Fruit fly (Drosophila melanogaster) whole organism, wandering third instar larva: ENCODE results near the gene CG17751.

Experiments
- Abd-B ChIP-seq: fragments of >200 bp; optimal IDR thresholded peaks from 2 replicates; lab custom pipeline; 2017; ENCODE audit warnings: missing biosample characterization, missing genetic modification characterization
- CG9705 ChIP-seq: fragments of 200-800 bp; sonication (Bioruptor generic); optimal IDR thresholded peaks from 2 replicates; lab custom pipeline; 2018; ENCODE audit warnings: missing biosample characterization, mild to moderate bottlenecking, missing genetic modification characterization
- CrebA ChIP-seq: fragments of 200-800 bp; sonication (Bioruptor generic); optimal IDR thresholded peaks from 2 replicates; lab custom pipeline; 2016; ENCODE audit warnings: missing biosample characterization, mild to moderate bottlenecking, missing genetic modification characterization, borderline replicate concordance
- Dif ChIP-seq: fragments of 200-275, 200-300 bp; sonication (Bioruptor generic); optimal IDR thresholded peaks from 2 replicates; lab custom pipeline; 2018; ENCODE audit warnings: missing biosample characterization, missing genetic modification characterization; ENCODE audit not compliant: partially characterized antibody
- GATAd ChIP-seq: sonication (Bioruptor generic); optimal IDR thresholded peaks from 2 replicates; lab custom pipeline; 2016; ENCODE audit warnings: missing biosample characterization, missing genetic modification characterization
- OdsH ChIP-seq: fragments of 200-800 bp; sonication (Bioruptor generic); optimal IDR thresholded peaks from 2 replicates; lab custom pipeline; 2016; ENCODE audit warnings: missing biosample characterization, mild to moderate bottlenecking, missing genetic modification characterization
- dsf ChIP-seq: sonication (Bioruptor generic); optimal IDR thresholded peaks from 2 replicates; lab custom pipeline; 2016; ENCODE audit warnings: missing biosample characterization, missing genetic modification characterization, borderline replicate concordance
- lola ChIP-seq: fragments of >200 bp; optimal IDR thresholded peaks from 2 replicates; lab custom pipeline; 2017; ENCODE audit warnings: missing biosample characterization, missing genetic modification characterization
- psq ChIP-seq: fragments of 200-800 bp; sonication (Bioruptor generic); optimal IDR thresholded peaks from 3 replicates; lab custom pipeline; 2017; ENCODE audit warnings: missing biosample characterization, mild to moderate bottlenecking, missing genetic modification characterization, moderate library complexity
- sv ChIP-seq: fragments of 200-800 bp; sonication (Bioruptor generic); optimal IDR thresholded peaks from 3 replicates; lab custom pipeline; 2016; ENCODE audit warnings: missing biosample characterization, missing genetic modification characterization

- TF ChIP-seq psq (GFP tag; lab: Kevin White, UChicago) (no peak), OdsH (GFP tag; lab: Kevin White, UChicago) (no peak), CrebA (GFP tag; lab: Kevin White, UChicago) (no peak), CG9705 (GFP tag; lab: Kevin White, UChicago) (no peak), dsf (GFP tag; lab: Kevin White, UChicago) (no peak), sv (no peak), Abd-B (no peak), GATAd (GFP tag; lab: Kevin White, UChicago) (no peak), lola (GFP tag; lab: Kevin White, UChicago) (no peak), Dif (GFP tag; lab: Kevin White, UChicago) (no peak)
These were observed 25.2 kb upstream of the CG17751 start for dm6 chr3R:19581829-19582228.
